ENCODE assay signal across 3 fruit fly cellular contexts in the genomic region with DNA sequence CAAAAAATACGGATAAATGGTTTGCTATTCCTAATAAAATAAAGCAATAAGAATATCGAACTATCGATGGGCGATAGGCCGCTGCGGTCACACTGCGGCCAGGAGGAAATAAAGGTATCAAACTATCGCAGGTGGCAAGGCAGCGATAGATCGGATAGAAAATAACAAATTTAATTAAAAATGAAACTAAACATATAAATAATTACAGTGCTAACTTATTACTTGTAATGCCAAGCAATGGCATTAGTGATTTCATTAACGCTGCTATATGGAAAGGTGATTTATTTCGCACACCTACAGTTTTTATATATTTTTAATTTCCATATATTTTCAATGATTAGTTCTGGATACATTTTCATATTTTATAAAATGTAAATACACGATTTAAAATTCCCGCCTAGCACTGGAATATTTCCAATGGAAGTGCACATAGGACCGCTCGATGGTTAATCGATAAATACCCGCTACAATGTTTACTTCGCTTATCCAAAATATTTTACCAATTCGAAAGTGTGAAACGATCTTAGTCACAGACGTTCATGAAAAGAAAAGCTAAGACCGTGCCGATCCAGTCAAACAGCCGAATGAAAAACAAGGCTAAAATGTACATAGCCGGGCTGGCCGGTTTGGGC.
TF ChIP-seq lines count a peak whose summit lies in the region.

CG15356 (minus strand) TSS at position 48 of the 632 bp plus-strand sequence.
CG15362 (plus strand) TSS at position 469 of the 632 bp plus-strand sequence.

TF ChIP-seq in whole organism, adult, 20 proteins besides CTCF, POLR2A, EP300 and RAD21 (continued from another document):
- TF ChIP-seq CG1620 (GFP tag; optimal IDR thresholded peaks at IDR 0.05; lab: Kevin White, UChicago) (peak; percentile 70), CG14711 (tag; optimal IDR thresholded peaks at IDR 0.05; lab: Kevin White, UChicago) (peak; percentile 13), Mnt (GFP tag; optimal IDR thresholded peaks at IDR 0.05; lab: Kevin White, UChicago) (peak; percentile 51)

TF ChIP-seq in whole organism, embryonic, 481 proteins besides CTCF, POLR2A, EP300 and RAD21 (continued from another document and continues in another):
- peak; percentile 83 for TF ChIP-seq CG12659 (GFP tag; optimal IDR thresholded peaks at IDR 0.05; lab: Kevin White, UChicago)
- peak; percentile 71 for TF ChIP-seq NFAT (GFP tag; IDR thresholded peaks at IDR 0.05; lab: Robert Waterston, UW)
- TF ChIP-seq CG17186 (GFP tag; optimal IDR thresholded peaks at IDR 0.05; lab: Kevin White, UChicago), result peak; percentile 8
- TF ChIP-seq Camta (GFP tag; optimal IDR thresholded peaks at IDR 0.05; lab: Kevin White, UChicago), result peak; percentile 26
- TF ChIP-seq CG2129 (GFP tag; IDR thresholded peaks at IDR 0.05; lab: Robert Waterston, UW; ENCODE audit: partially characterized antibody), result peak; percentile 94
- no peak for TF ChIP-seq CG10431 (GFP tag; optimal IDR thresholded peaks at IDR 0.05; lab: Kevin White, UChicago)
- TF ChIP-seq Xbp1 (GFP tag; optimal IDR thresholded peaks at IDR 0.05; lab: Kevin White, UChicago), result peak; percentile 42
- TF ChIP-seq CG9817 (tag; optimal IDR thresholded peaks at IDR 0.05; lab: Kevin White, UChicago), result peak; percentile 26
- peak; percentile 52; the same call in 1 of the 2 replicates for TF ChIP-seq sob (GFP tag; IDR thresholded peaks at IDR 0.05; lab: Robert Waterston, UW)
- TF ChIP-seq maf-S (GFP tag; optimal IDR thresholded peaks at IDR 0.05; lab: Kevin White, UChicago), result no peak
- peak; percentile 99 for TF ChIP-seq chinmo (GFP tag; IDR thresholded peaks at IDR 0.05; lab: Robert Waterston, UW; ENCODE audit: partially characterized antibody)
- TF ChIP-seq HLH54F (GFP tag; optimal IDR thresholded peaks at IDR 0.05; lab: Kevin White, UChicago), result peak; percentile 29
- TF ChIP-seq insv (GFP tag; optimal IDR thresholded peaks at IDR 0.05; lab: Kevin White, UChicago), result peak in 1 of 2 experiments; percentile 71
- TF ChIP-seq tup (GFP tag; optimal IDR thresholded peaks at IDR 0.05; lab: Kevin White, UChicago), result no peak
- TF ChIP-seq CG9876 (GFP tag; optimal IDR thresholded peaks at IDR 0.05; lab: Kevin White, UChicago), result peak; percentile 19
- TF ChIP-seq Hr51 (GFP tag; optimal IDR thresholded peaks at IDR 0.05; lab: Kevin White, UChicago), result peak in 1 of 2 experiments; percentile 34
- peak; percentile 63 for TF ChIP-seq CG14710 (tag; optimal IDR thresholded peaks at IDR 0.05; lab: Kevin White, UChicago)
- no peak for TF ChIP-seq scrt (GFP tag; optimal IDR thresholded peaks at IDR 0.05; lab: Kevin White, UChicago)
- no peak for TF ChIP-seq Atf-2 (GFP tag; optimal IDR thresholded peaks at IDR 0.05; lab: Kevin White, UChicago)
- TF ChIP-seq Max (GFP tag; optimal IDR thresholded peaks at IDR 0.05; lab: Kevin White, UChicago), result peak; percentile 55
- TF ChIP-seq yki (optimal IDR thresholded peaks at IDR 0.05; lab: Kevin White, UChicago), result no peak
- peak; percentile 99 for TF ChIP-seq bbx (GFP tag; IDR thresholded peaks at IDR 0.05; lab: Robert Waterston, UW; ENCODE audit: partially characterized antibody)
- peak; percentile 40 for TF ChIP-seq lilli (GFP tag; optimal IDR thresholded peaks at IDR 0.05; lab: Kevin White, UChicago)
- peak; percentile 10 for TF ChIP-seq CG6683 (GFP tag; optimal IDR thresholded peaks at IDR 0.05; lab: Kevin White, UChicago)
- TF ChIP-seq zen (tag; optimal IDR thresholded peaks at IDR 0.05; lab: Kevin White, UChicago), result peak; percentile 7
- TF ChIP-seq amos (GFP tag; IDR thresholded peaks at IDR 0.05; lab: Robert Waterston, UW; ENCODE audit: partially characterized antibody), result peak; percentile 99
- peak; percentile 85 for TF ChIP-seq Sry-δ (GFP tag; optimal IDR thresholded peaks at IDR 0.05; lab: Kevin White, UChicago)
- TF ChIP-seq inv (GFP tag; IDR thresholded peaks at IDR 0.05; lab: Robert Waterston, UW; ENCODE audit: partially characterized antibody), result peak; percentile 99
- peak; percentile 98 for TF ChIP-seq BEAF-32 (GFP tag; optimal IDR thresholded peaks at IDR 0.05; lab: Kevin White, UChicago)
- no peak for TF ChIP-seq Dad (GFP tag; optimal IDR thresholded peaks at IDR 0.05; lab: Kevin White, UChicago)
- peak; percentile 13 for TF ChIP-seq CG18476 (GFP tag; optimal IDR thresholded peaks at IDR 0.05; lab: Kevin White, UChicago)
- peak; percentile 29 for TF ChIP-seq Nf-YC (tag; optimal IDR thresholded peaks at IDR 0.05; lab: Kevin White, UChicago)
- TF ChIP-seq ranshi (GFP tag; IDR thresholded peaks at IDR 0.05; lab: Robert Waterston, UW), result no peak
- no peak for TF ChIP-seq CG1832 (GFP tag; optimal IDR thresholded peaks at IDR 0.05; lab: Kevin White, UChicago)
- TF ChIP-seq Hr3 (GFP tag; optimal IDR thresholded peaks at IDR 0.05; lab: Kevin White, UChicago), result peak; percentile 39
- no peak for TF ChIP-seq eyg (GFP tag; optimal IDR thresholded peaks at IDR 0.05; lab: Kevin White, UChicago)
- TF ChIP-seq Antp (GFP tag; optimal IDR thresholded peaks at IDR 0.05; lab: Kevin White, UChicago), result no peak
- peak; percentile 22 for TF ChIP-seq CG13296 (GFP tag; optimal IDR thresholded peaks at IDR 0.05; lab: Kevin White, UChicago)
- TF ChIP-seq tap (tag; optimal IDR thresholded peaks at IDR 0.05; lab: Kevin White, UChicago), result no peak
- no peak for TF ChIP-seq cas (GFP tag; IDR thresholded peaks at IDR 0.05; lab: Robert Waterston, UW)
- no peak for TF ChIP-seq CG11696 (GFP tag; IDR thresholded peaks at IDR 0.05; lab: Robert Waterston, UW)
- TF ChIP-seq dm (GFP tag; optimal IDR thresholded peaks at IDR 0.05; lab: Kevin White, UChicago), result no peak
- peak; percentile 89 for TF ChIP-seq Ets65A (GFP tag; lab: Kevin White, UChicago)
- no peak for TF ChIP-seq prd (optimal IDR thresholded peaks at IDR 0.05; lab: Kevin White, UChicago)
- peak; percentile 40; the same call in 1 of the 3 replicates for TF ChIP-seq prd (GFP tag; IDR thresholded peaks at IDR 0.05; lab: Robert Waterston, UW)
- peak; percentile 24 for TF ChIP-seq dmrt11E (tag; optimal IDR thresholded peaks at IDR 0.05; lab: Kevin White, UChicago)
- TF ChIP-seq CG1647 (GFP tag; optimal IDR thresholded peaks at IDR 0.05; lab: Kevin White, UChicago), result peak; percentile 20
- TF ChIP-seq kah (GFP tag; optimal IDR thresholded peaks at IDR 0.05; lab: Kevin White, UChicago), result peak; percentile 53
- TF ChIP-seq Fer3 (tag; optimal IDR thresholded peaks at IDR 0.05; lab: Kevin White, UChicago), result peak; percentile 29
- TF ChIP-seq Bgb (GFP tag; IDR thresholded peaks at IDR 0.05; lab: Robert Waterston, UW; ENCODE audit: partially characterized antibody), result peak; percentile 99
- peak; percentile 78 for TF ChIP-seq row (GFP tag; IDR thresholded peaks at IDR 0.05; lab: Robert Waterston, UW)
- TF ChIP-seq trh (GFP tag; optimal IDR thresholded peaks at IDR 0.05; lab: Kevin White, UChicago), result no peak
- peak; percentile 43 for TF ChIP-seq zfh2 (GFP tag; optimal IDR thresholded peaks at IDR 0.05; lab: Kevin White, UChicago)
- TF ChIP-seq CG13287 (GFP tag; IDR thresholded peaks at IDR 0.05; lab: Robert Waterston, UW; ENCODE audit: partially characterized antibody), result peak; percentile 99
- TF ChIP-seq CG9215 (GFP tag; IDR thresholded peaks at IDR 0.05; lab: Robert Waterston, UW), result peak; percentile 20; the same call in 1 of the 2 replicates
- peak; percentile 59; the same call in 1 of the 3 replicates for TF ChIP-seq jigr1 (GFP tag; IDR thresholded peaks at IDR 0.05; lab: Robert Waterston, UW)
- TF ChIP-seq CG32767 (GFP tag; IDR thresholded peaks at IDR 0.05; lab: Robert Waterston, UW), result no peak
- no peak for TF ChIP-seq dati (GFP tag; IDR thresholded peaks at IDR 0.05; lab: Robert Waterston, UW)
- peak; percentile 45 for TF ChIP-seq CG30403 (GFP tag; optimal IDR thresholded peaks at IDR 0.05; lab: Kevin White, UChicago)

TF ChIP-seq in whole organism, prepupa, 60 proteins besides CTCF, POLR2A, EP300 and RAD21 (continued from another document):
- TF ChIP-seq Eip75B (GFP tag; optimal IDR thresholded peaks at IDR 0.05; lab: Kevin White, UChicago) (no peak), dac (GFP tag; optimal IDR thresholded peaks at IDR 0.05; lab: Kevin White, UChicago) (no peak), CG8119 (GFP tag; IDR thresholded peaks at IDR 0.05; lab: Robert Waterston, UW) (0 out of 3 replicates have a peak, but pooled peaks have one; percentile 30), CG6163 (GFP tag; IDR thresholded peaks at IDR 0.05; lab: Robert Waterston, UW) (no peak), Lpt (GFP tag; optimal IDR thresholded peaks at IDR 0.05; lab: Kevin White, UChicago) (no peak), cyc (GFP tag; optimal IDR thresholded peaks at IDR 0.05; lab: Kevin White, UChicago) (peak; percentile 39), fkh (GFP tag; optimal IDR thresholded peaks at IDR 0.05; lab: Kevin White, UChicago) (no peak), Eip78C (GFP tag; lab: Kevin White, UChicago) (peak; percentile 66), CG31627 (GFP tag; optimal IDR thresholded peaks at IDR 0.05; lab: Kevin White, UChicago) (peak; percentile 29), esn (GFP tag; optimal IDR thresholded peaks at IDR 0.05; lab: Kevin White, UChicago) (peak; percentile 46), lz (GFP tag; optimal IDR thresholded peaks at IDR 0.05; lab: Kevin White, UChicago) (peak; percentile 29), CG10631 (GFP tag; optimal IDR thresholded peaks at IDR 0.05; lab: Kevin White, UChicago) (no peak), CG6792 (GFP tag; optimal IDR thresholded peaks at IDR 0.05; lab: Kevin White, UChicago) (no peak), OdsH (GFP tag; optimal IDR thresholded peaks at IDR 0.05; lab: Kevin White, UChicago) (no peak), CG6808 (GFP tag; optimal IDR thresholded peaks at IDR 0.05; lab: Kevin White, UChicago) (no peak), CG9139 (GFP tag; optimal IDR thresholded peaks at IDR 0.05; lab: Kevin White, UChicago) (no peak), Ets96B (tag; optimal IDR thresholded peaks at IDR 0.05; lab: Kevin White, UChicago) (no peak), Sox102F (GFP tag; optimal IDR thresholded peaks at IDR 0.05; lab: Kevin White, UChicago) (no peak), Hr4 (GFP tag; optimal IDR thresholded peaks at IDR 0.05; lab: Kevin White, UChicago) (peak; percentile 31), CG8319 (GFP tag; optimal IDR thresholded peaks at IDR 0.05; lab: Kevin White, UChicago) (no peak), Hr39 (GFP tag; optimal IDR thresholded peaks at IDR 0.05; lab: Kevin White, UChicago) (peak; percentile 37), Met (GFP tag; optimal IDR thresholded peaks at IDR 0.05; lab: Kevin White, UChicago) (no peak), CG32006 (GFP tag; optimal IDR thresholded peaks at IDR 0.05; lab: Kevin White, UChicago) (peak; percentile 18), CG16779 (tag; optimal IDR thresholded peaks at IDR 0.05; lab: Kevin White, UChicago) (no peak), CG34406 (GFP tag; optimal IDR thresholded peaks at IDR 0.05; lab: Kevin White, UChicago) (no peak), Ets21C (GFP tag; optimal IDR thresholded peaks at IDR 0.05; lab: Kevin White, UChicago) (no peak), CG8632 (GFP tag; optimal IDR thresholded peaks at IDR 0.05; lab: Kevin White, UChicago) (no peak)
